Worm (Caenorhabditis elegans) whole organism, mixed stage, embryonic: ENCODE data around the gene B0252.1.

Source experiments
- M03D4.4 ChIP-seq: sonication (generic microtip); optimal IDR thresholded peaks from 2 replicates; lab custom pipeline; 2017; ENCODE audit warnings: mild to moderate bottlenecking, missing genetic modification characterization, missing compliant biosample characterization
- bed-3 ChIP-seq: fragments of 200-800 bp; sonication (Bioruptor generic); optimal IDR thresholded peaks from 3 replicates; lab custom pipeline; 2018; ENCODE audit warnings: mild to moderate bottlenecking, missing genetic modification characterization, moderate library complexity, missing compliant biosample characterization
- blmp-1 ChIP-seq: fragments of 150-350 bp; optimal IDR thresholded peaks from 2 replicates; lab custom pipeline; 2014; ENCODE audit warnings: missing biosample characterization, missing genetic modification characterization
- ceh-39 ChIP-seq: fragments of 150-350 bp; optimal IDR thresholded peaks from 2 replicates; lab custom pipeline; 2014; ENCODE audit warnings: missing biosample characterization, missing genetic modification characterization
- ceh-43 ChIP-seq: fragments of 200-800 bp; sonication (Bioruptor generic); optimal IDR thresholded peaks from 2 replicates; lab custom pipeline; 2018; ENCODE audit warnings: mild to moderate bottlenecking, missing genetic modification characterization, moderate library complexity, missing compliant biosample characterization
- ceh-83 ChIP-seq: fragments of 200-800 bp; sonication (Bioruptor generic); optimal IDR thresholded peaks from 2 replicates; lab custom pipeline; 2018; ENCODE audit warnings: mild to moderate bottlenecking, missing genetic modification characterization, missing compliant biosample characterization
- ces-1 ChIP-seq: fragments of 150-350 bp; optimal IDR thresholded peaks from 2 replicates; lab custom pipeline; 2014; ENCODE audit warnings: missing biosample characterization, missing genetic modification reagents, missing genetic modification characterization
- cnd-1 ChIP-seq: fragments of 200-800 bp; sonication (Bioruptor generic); optimal IDR thresholded peaks from 2 replicates; lab custom pipeline; 2018; ENCODE audit warnings: mild to moderate bottlenecking, missing genetic modification characterization, missing compliant biosample characterization
- drap-1 ChIP-seq: fragments of 200-800 bp; sonication (Bioruptor generic); optimal IDR thresholded peaks from 3 replicates; lab custom pipeline; 2018; ENCODE audit warnings: mild to moderate bottlenecking, missing genetic modification characterization, missing compliant biosample characterization
- elt-1 ChIP-seq: sonication (generic microtip); optimal IDR thresholded peaks from 2 replicates; lab custom pipeline; 2017; ENCODE audit warnings: missing genetic modification characterization, mild to moderate bottlenecking, missing compliant biosample characterization, antibody characterized with exemption, moderate library complexity, borderline replicate concordance; ENCODE audit not compliant: insufficient read depth
- elt-3 ChIP-seq: fragments of 150-350 bp; optimal IDR thresholded peaks from 2 replicates; lab custom pipeline; 2014; ENCODE audit warnings: missing biosample characterization, missing genetic modification characterization
- flh-1 ChIP-seq: fragments of 200-800 bp; sonication (Bioruptor generic); optimal IDR thresholded peaks from 2 replicates; lab custom pipeline; 2018; ENCODE audit warnings: mild to moderate bottlenecking, missing genetic modification characterization, moderate library complexity, missing compliant biosample characterization
- ham-2 ChIP-seq: fragments of 200-800 bp; sonication (Bioruptor generic); optimal IDR thresholded peaks from 2 replicates; lab custom pipeline; 2018; ENCODE audit warnings: mild to moderate bottlenecking, missing genetic modification characterization, missing compliant biosample characterization
- hlh-1 ChIP-seq: fragments of 150-350 bp; optimal IDR thresholded peaks from 2 replicates; lab custom pipeline; 2014; ENCODE audit warnings: missing biosample characterization, missing genetic modification reagents, missing genetic modification characterization
- lin-13 ChIP-seq: fragments of 150-350 bp; optimal IDR thresholded peaks from 2 replicates; lab custom pipeline; 2014; ENCODE audit warnings: missing biosample characterization, missing genetic modification characterization
- lin-32 ChIP-seq: fragments of 200-800 bp; sonication (Bioruptor generic); optimal IDR thresholded peaks from 2 replicates; lab custom pipeline; 2018; ENCODE audit warnings: mild to moderate bottlenecking, missing genetic modification characterization, missing compliant biosample characterization
- lsy-2 ChIP-seq: fragments of 150-350 bp; optimal IDR thresholded peaks from 2 replicates; lab custom pipeline; 2014; ENCODE audit warnings: missing biosample characterization, missing genetic modification characterization
- mab-5 ChIP-seq: fragments of 150-350 bp; optimal IDR thresholded peaks from 2 replicates; lab custom pipeline; 2014; ENCODE audit warnings: missing biosample characterization, missing genetic modification characterization
- mep-1 ChIP-seq: fragments of 150-350 bp; optimal IDR thresholded peaks from 2 replicates; lab custom pipeline; 2017; ENCODE audit warnings: missing biosample characterization, missing genetic modification reagents, missing genetic modification characterization, inconsistent platforms
- mls-2 ChIP-seq: sonication (generic microtip); optimal IDR thresholded peaks from 2 replicates; lab custom pipeline; 2016; ENCODE audit warnings: mild to moderate bottlenecking, missing genetic modification characterization, moderate library complexity, missing compliant biosample characterization
- nhr-12 ChIP-seq: fragments of 150-350 bp; optimal IDR thresholded peaks from 2 replicates; lab custom pipeline; 2014; ENCODE audit warnings: missing biosample characterization, missing genetic modification characterization
- nhr-2 ChIP-seq: fragments of 150-350 bp; optimal IDR thresholded peaks from 2 replicates; lab custom pipeline; 2014; ENCODE audit warnings: missing biosample characterization, missing genetic modification characterization
- nhr-237 ChIP-seq: fragments of 150-350 bp; optimal IDR thresholded peaks from 2 replicates; lab custom pipeline; 2014; ENCODE audit warnings: missing biosample characterization, missing genetic modification characterization
- nhr-28 ChIP-seq: fragments of 150-350 bp; optimal IDR thresholded peaks from 2 replicates; lab custom pipeline; 2014; ENCODE audit warnings: missing biosample characterization, missing genetic modification characterization
- nhr-76 ChIP-seq: sonication (generic microtip); optimal IDR thresholded peaks from 2 replicates; lab custom pipeline; 2017; ENCODE audit warnings: missing biosample characterization, missing genetic modification characterization
- pha-4 ChIP-seq: fragments of 150-350 bp; optimal IDR thresholded peaks from 2 replicates; lab custom pipeline; 2018; ENCODE audit warnings: missing biosample characterization, missing genetic modification reagents, missing genetic modification characterization
- sem-2 ChIP-seq: fragments of 200-800 bp; sonication (Bioruptor generic); optimal IDR thresholded peaks from 2 replicates; lab custom pipeline; 2018; ENCODE audit warnings: mild to moderate bottlenecking, missing genetic modification characterization, missing compliant biosample characterization
- snpc-4 ChIP-seq: fragments of 150-350 bp; optimal IDR thresholded peaks from 2 replicates; lab custom pipeline; 2014; ENCODE audit warnings: missing biosample characterization, missing genetic modification characterization
- sptf-1 ChIP-seq: sonication (generic microtip); optimal IDR thresholded peaks from 2 replicates; lab custom pipeline; 2017; ENCODE audit warnings: mild to moderate bottlenecking, missing genetic modification characterization, moderate library complexity, missing compliant biosample characterization
- tbx-8 ChIP-seq: fragments of 200-800 bp; sonication (Bioruptor generic); optimal IDR thresholded peaks from 2 replicates; lab custom pipeline; 2018; ENCODE audit warnings: mild to moderate bottlenecking, missing genetic modification characterization, moderate library complexity, missing compliant biosample characterization
- unc-120 ChIP-seq: sonication (generic microtip); optimal IDR thresholded peaks from 2 replicates; lab custom pipeline; 2017; ENCODE audit warnings: missing genetic modification characterization, missing compliant biosample characterization; ENCODE audit not compliant: poor library complexity, severe bottlenecking
- unc-39 ChIP-seq: fragments of 150-350 bp; optimal IDR thresholded peaks from 2 replicates; lab custom pipeline; 2014; ENCODE audit warnings: missing biosample characterization, missing genetic modification characterization
- unc-62 ChIP-seq: fragments of 150-350 bp; optimal IDR thresholded peaks from 2 replicates; lab custom pipeline; 2014; ENCODE audit warnings: missing biosample characterization, missing genetic modification reagents, missing genetic modification characterization
- zip-8 ChIP-seq: fragments of 150-350 bp; optimal IDR thresholded peaks from 2 replicates; lab custom pipeline; 2014; ENCODE audit warnings: missing biosample characterization, missing genetic modification characterization
- ztf-11 ChIP-seq: fragments of 150-350 bp; optimal IDR thresholded peaks from 2 replicates; lab custom pipeline; 2014; ENCODE audit warnings: missing biosample characterization, missing genetic modification characterization

B0252.1 gene

ce11 chrII:6935975-6936374, 16.5 kb downstream of the B0252.1 start:
- TF ChIP-seq pha-4 (tag; lab: Kevin White, UChicago) (no peak), mep-1 (tag; lab: Kevin White, UChicago) (no peak), unc-39 (tag; lab: Kevin White, UChicago) (no peak), ceh-43 (GFP tag; lab: Kevin White, UChicago) (no peak), nhr-28 (tag; lab: Kevin White, UChicago) (no peak), hlh-1 (tag; lab: Kevin White, UChicago) (peak; percentile 33), unc-62 (GFP tag; lab: Kevin White, UChicago) (peak; percentile 32), lin-13 (tag; lab: Kevin White, UChicago) (no peak), ces-1 (GFP tag; lab: Kevin White, UChicago) (peak; percentile 40), mls-2 (tag; lab: Kevin White, UChicago) (peak; percentile 10), nhr-2 (no peak), zip-8 (no peak), nhr-12 (no peak), flh-1 (no peak), drap-1 (GFP tag; lab: Kevin White, UChicago) (no peak), elt-1 (no peak), ham-2 (GFP tag; lab: Kevin White, UChicago) (no peak), ceh-83 (no peak), snpc-4 (tag; lab: Kevin White, UChicago) (no peak), lin-32 (GFP tag; lab: Kevin White, UChicago) (peak; percentile 85), tbx-8 (GFP tag; lab: Kevin White, UChicago) (no peak), sem-2 (GFP tag; lab: Kevin White, UChicago) (no peak), lsy-2 (no peak)

ce11 chrII:6936528-6936927, 17.0 kb downstream of the B0252.1 start:
- TF ChIP-seq unc-62 (GFP tag; lab: Kevin White, UChicago) = peak; percentile 62
- peak; percentile 97 for TF ChIP-seq hlh-1 (tag; lab: Kevin White, UChicago)
- no peak for TF ChIP-seq lsy-2
- TF ChIP-seq M03D4.4 = no peak
- TF ChIP-seq elt-1 = peak; percentile 60
- no peak for TF ChIP-seq zip-8
- TF ChIP-seq unc-120 (tag; lab: Kevin White, UChicago) = peak; percentile 91
- TF ChIP-seq, all 35 proteins: peak for 4

ce11 chrII:6937057-6937456, 17.6 kb downstream of the B0252.1 start:
- TF ChIP-seq ces-1 (GFP tag; lab: Kevin White, UChicago) = peak; percentile 3
- no peak for TF ChIP-seq hlh-1 (tag; lab: Kevin White, UChicago)
- TF ChIP-seq pha-4 (tag; lab: Kevin White, UChicago) = peak; percentile 55
- no peak for TF ChIP-seq ham-2 (GFP tag; lab: Kevin White, UChicago)
- no peak for TF ChIP-seq mab-5
- no peak for TF ChIP-seq nhr-76 (tag; lab: Kevin White, UChicago)

- TF ChIP-seq mep-1 (tag; lab: Kevin White, UChicago) (no peak), ceh-83 (no peak), mab-5 (no peak), snpc-4 (tag; lab: Kevin White, UChicago) (no peak), nhr-12 (no peak), unc-39 (tag; lab: Kevin White, UChicago) (peak; percentile 41), hlh-1 (tag; lab: Kevin White, UChicago) (no peak), ceh-43 (GFP tag; lab: Kevin White, UChicago) (peak; percentile 79), pha-4 (tag; lab: Kevin White, UChicago) (no peak), sem-2 (GFP tag; lab: Kevin White, UChicago) (no peak), zip-8 (peak; percentile 34), lsy-2 (no peak), elt-1 (no peak), tbx-8 (GFP tag; lab: Kevin White, UChicago) (no peak), cnd-1 (peak; percentile 60), sptf-1 (tag; lab: Kevin White, UChicago) (peak; percentile 40), ces-1 (GFP tag; lab: Kevin White, UChicago) (peak; percentile 65), ceh-39 (tag; lab: Kevin White, UChicago) (no peak), elt-3 (tag; lab: Kevin White, UChicago) (no peak), nhr-28 (tag; lab: Kevin White, UChicago) (no peak), ztf-11 (tag; lab: Kevin White, UChicago) (no peak), unc-120 (tag; lab: Kevin White, UChicago) (no peak), lin-13 (tag; lab: Kevin White, UChicago) (no peak), bed-3 (GFP tag; lab: Kevin White, UChicago) (no peak), unc-62 (GFP tag; lab: Kevin White, UChicago) (no peak), mls-2 (tag; lab: Kevin White, UChicago) (peak; percentile 80), lin-32 (GFP tag; lab: Kevin White, UChicago) (no peak), flh-1 (no peak), nhr-237 (tag; lab: Kevin White, UChicago) (no peak), M03D4.4 (no peak), blmp-1 (tag; lab: Kevin White, UChicago) (no peak), ham-2 (GFP tag; lab: Kevin White, UChicago) (peak; percentile 37), drap-1 (GFP tag; lab: Kevin White, UChicago) (no peak), nhr-76 (tag; lab: Kevin White, UChicago) (no peak), nhr-2 (peak; percentile 97)
- TF ChIP-seq, all 35 proteins: peak for 9
These were observed 20.4 kb downstream of the B0252.1 start for ce11 chrII:6939873-6940272.
